Worm (Caenorhabditis elegans) whole organism, midembryonic: ENCODE results near the gene mtm-6.
A peak's percentile ranks its signal among the peaks of the same experiment; 100 is the strongest.

Experiments used
- T22C8.4 ChIP-seq: fragments of 200-800 bp; sonication (Bioruptor generic); IDR thresholded peaks from 2 replicates; pipeline ENCODE4 v1.3.6; 2022; ENCODE audit warnings: missing genetic modification characterization, missing compliant biosample characterization
- cog-1 ChIP-seq: sonication (generic microtip); optimal IDR thresholded peaks from 2 replicates; lab custom pipeline; 2016; ENCODE audit warnings: missing genetic modification characterization, missing compliant biosample characterization
- flt-1 ChIP-seq: fragments of 200-800 bp; sonication (Bioruptor generic); IDR thresholded peaks from 2 replicates; pipeline ENCODE4 v1.3.6; 2022; ENCODE audit warnings: missing genetic modification characterization, missing compliant biosample characterization
- klf-2 ChIP-seq: fragments of 200-800 bp; sonication (Bioruptor generic); conservative IDR thresholded peaks from 2 replicates; pipeline ENCODE4 v1.3.6; 2022; ENCODE audit warnings: missing genetic modification reagents, missing genetic modification characterization, missing compliant biosample characterization
- med-1 ChIP-seq: sonication (generic microtip); optimal IDR thresholded peaks from 2 replicates; lab custom pipeline; 2017; ENCODE audit warnings: missing genetic modification characterization, mild to moderate bottlenecking, missing compliant biosample characterization, antibody characterized with exemption, missing genetic modification reagents; ENCODE audit not compliant: insufficient read depth
- ref-1 ChIP-seq: fragments of 200-800 bp; sonication (Bioruptor generic); conservative IDR thresholded peaks from 2 replicates; pipeline ENCODE4 v1.3.6; 2022; ENCODE audit warnings: missing genetic modification reagents, missing genetic modification characterization, missing compliant biosample characterization
- tab-1 ChIP-seq: fragments of 200-800 bp; sonication (Bioruptor generic); IDR thresholded peaks from 2 replicates; pipeline ENCODE4 v1.3.6; 2022; ENCODE audit warnings: missing genetic modification characterization, missing compliant biosample characterization
- ztf-23 ChIP-seq: fragments of 200-800 bp; sonication (Bioruptor generic); IDR thresholded peaks from 2 replicates; pipeline ENCODE4 v1.3.6; 2022; ENCODE audit warnings: missing genetic modification reagents, missing genetic modification characterization, missing compliant biosample characterization
- ztf-29 ChIP-seq: fragments of 200-800 bp; sonication (Bioruptor generic); IDR thresholded peaks from 2 replicates; pipeline ENCODE4 v1.3.6; 2022; ENCODE audit warnings: missing genetic modification reagents, missing genetic modification characterization, missing compliant biosample characterization

Gene mtm-6

ce11 chrIII:13359847-13360246 is 13.0 kb downstream of the mtm-6 start:
- TF ChIP-seq tab-1 (GFP tag; lab: Robert Waterston, UW), result no peak
- TF ChIP-seq med-1 (GFP tag; lab: Kevin White, UChicago), result no peak
- TF ChIP-seq ztf-29 (GFP tag; lab: Robert Waterston, UW), result no peak
- no peak for TF ChIP-seq ref-1 (GFP tag; lab: Robert Waterston, UW)
- TF ChIP-seq flt-1 (GFP tag; lab: Robert Waterston, UW), result 0 out of 2 replicates have a peak, but pooled peaks have one; percentile 44
- no peak for TF ChIP-seq T22C8.4

ce11 chrIII:13370980-13371379 is 24.1 kb downstream of the mtm-6 start, which contains the start of gene T03F6.9:
Gene T03F6.9, minus strand, starts transcription at chrIII:13371080.
- TF ChIP-seq ref-1 (GFP tag; lab: Robert Waterston, UW) (no peak), flt-1 (GFP tag; lab: Robert Waterston, UW) (no peak), T22C8.4 (no peak), ztf-29 (GFP tag; lab: Robert Waterston, UW) (no peak), klf-2 (GFP tag; lab: Robert Waterston, UW) (no peak), ztf-23 (GFP tag; lab: Robert Waterston, UW) (no peak), med-1 (GFP tag; lab: Kevin White, UChicago) (no peak), cog-1 (tag; lab: Kevin White, UChicago) (no peak), tab-1 (GFP tag; lab: Robert Waterston, UW) (no peak)

- no peak for TF ChIP-seq tab-1 (GFP tag; lab: Robert Waterston, UW)
- no peak for TF ChIP-seq ztf-29 (GFP tag; lab: Robert Waterston, UW)
- TF ChIP-seq klf-2 (GFP tag; lab: Robert Waterston, UW), result no peak
- TF ChIP-seq ztf-23 (GFP tag; lab: Robert Waterston, UW), result no peak
- no peak for TF ChIP-seq ref-1 (GFP tag; lab: Robert Waterston, UW)
- TF ChIP-seq cog-1 (tag; lab: Kevin White, UChicago), result no peak
- no peak for TF ChIP-seq flt-1 (GFP tag; lab: Robert Waterston, UW)
- no peak for TF ChIP-seq med-1 (GFP tag; lab: Kevin White, UChicago)
- TF ChIP-seq T22C8.4, result no peak
These were observed 29.4 kb downstream of the mtm-6 start, which contains the start of gene lis-1 for ce11 chrIII:13376304-13376760. Gene lis-1, minus strand, starts transcription at chrIII:13376710.

ce11 chrIII:13377249-13377648 is 30.4 kb downstream of the mtm-6 start:
- no peak for TF ChIP-seq tab-1 (GFP tag; lab: Robert Waterston, UW)
- no peak for TF ChIP-seq med-1 (GFP tag; lab: Kevin White, UChicago)
- TF ChIP-seq cog-1 (tag; lab: Kevin White, UChicago), result no peak
- TF ChIP-seq klf-2 (GFP tag; lab: Robert Waterston, UW), result no peak
- TF ChIP-seq ref-1 (GFP tag; lab: Robert Waterston, UW), result no peak
- TF ChIP-seq T22C8.4, result no peak
- TF ChIP-seq ztf-23 (GFP tag; lab: Robert Waterston, UW), result no peak
- TF ChIP-seq flt-1 (GFP tag; lab: Robert Waterston, UW), result no peak
- TF ChIP-seq ztf-29 (GFP tag; lab: Robert Waterston, UW), result no peak

ce11 chrIII:13378242-13378641 is 31.4 kb downstream of the mtm-6 start, which contains the start of gene T03F6.10:
Gene T03F6.10, minus strand, starts transcription at chrIII:13378342.
- TF ChIP-seq tab-1 (GFP tag; lab: Robert Waterston, UW), result no peak

ce11 chrIII:13380196-13380595 is 33.3 kb downstream of the mtm-6 start, which contains the start of gene T03F6.6:
Gene T03F6.6, minus strand, starts transcription at chrIII:13380296.
- TF ChIP-seq ref-1 (GFP tag; lab: Robert Waterston, UW), result no peak
- TF ChIP-seq T22C8.4, result no peak
- no peak for TF ChIP-seq ztf-23 (GFP tag; lab: Robert Waterston, UW)
- no peak for TF ChIP-seq cog-1 (tag; lab: Kevin White, UChicago)
- TF ChIP-seq flt-1 (GFP tag; lab: Robert Waterston, UW), result no peak

- TF ChIP-seq tab-1 (GFP tag; lab: Robert Waterston, UW), result no peak
These were observed 34.0 kb downstream of the mtm-6 start for ce11 chrIII:13380881-13381280.

ce11 chrIII:13381684-13382083 is 34.8 kb downstream of the mtm-6 start:
- TF ChIP-seq ztf-29 (GFP tag; lab: Robert Waterston, UW), result no peak
- no peak for TF ChIP-seq klf-2 (GFP tag; lab: Robert Waterston, UW)
- TF ChIP-seq ztf-23 (GFP tag; lab: Robert Waterston, UW), result no peak
- no peak for TF ChIP-seq tab-1 (GFP tag; lab: Robert Waterston, UW)
- TF ChIP-seq ref-1 (GFP tag; lab: Robert Waterston, UW), result no peak
- no peak for TF ChIP-seq med-1 (GFP tag; lab: Kevin White, UChicago)
- no peak for TF ChIP-seq cog-1 (tag; lab: Kevin White, UChicago)
- TF ChIP-seq flt-1 (GFP tag; lab: Robert Waterston, UW), result no peak
- TF ChIP-seq T22C8.4, result no peak

ce11 chrIII:13383159-13383558 is 36.3 kb downstream of the mtm-6 start:
- TF ChIP-seq ref-1 (GFP tag; lab: Robert Waterston, UW), result no peak
- TF ChIP-seq flt-1 (GFP tag; lab: Robert Waterston, UW), result no peak
- TF ChIP-seq ztf-23 (GFP tag; lab: Robert Waterston, UW), result no peak
- no peak for TF ChIP-seq cog-1 (tag; lab: Kevin White, UChicago)
- TF ChIP-seq T22C8.4, result no peak
- no peak for TF ChIP-seq klf-2 (GFP tag; lab: Robert Waterston, UW)
- no peak for TF ChIP-seq med-1 (GFP tag; lab: Kevin White, UChicago)

- no peak for TF ChIP-seq flt-1 (GFP tag; lab: Robert Waterston, UW)
- TF ChIP-seq ref-1 (GFP tag; lab: Robert Waterston, UW), result no peak
- TF ChIP-seq klf-2 (GFP tag; lab: Robert Waterston, UW), result no peak
- TF ChIP-seq ztf-29 (GFP tag; lab: Robert Waterston, UW), result no peak
- TF ChIP-seq ztf-23 (GFP tag; lab: Robert Waterston, UW), result no peak
- no peak for TF ChIP-seq med-1 (GFP tag; lab: Kevin White, UChicago)
These were observed 39.0 kb downstream of the mtm-6 start, which contains the start of gene T03F6.4 for ce11 chrIII:13385850-13386249. Gene T03F6.4, plus strand, starts transcription at chrIII:13386150.
